Worm (Caenorhabditis elegans) whole organism, L3 larva: ENCODE data around the gene K01A2.10.

Experiments used
- egl-27 ChIP-seq: sonication (generic microtip); optimal IDR thresholded peaks from 4 replicates; lab custom pipeline; 2017; ENCODE audit warnings: missing biosample characterization, missing genetic modification reagents, missing genetic modification characterization
- elt-1 ChIP-seq: fragments of 150-350 bp; optimal IDR thresholded peaks from 2 replicates; lab custom pipeline; 2014; ENCODE audit warnings: missing biosample characterization, missing genetic modification characterization
- nhr-237 ChIP-seq: fragments of 150-350 bp; optimal IDR thresholded peaks from 2 replicates; lab custom pipeline; 2014; ENCODE audit warnings: missing biosample characterization, missing genetic modification characterization
- nhr-25 ChIP-seq: sonication (generic microtip); optimal IDR thresholded peaks from 2 replicates; lab custom pipeline; 2017; ENCODE audit warnings: missing biosample characterization, missing genetic modification characterization
- nhr-28 ChIP-seq: fragments of 150-350 bp; optimal IDR thresholded peaks from 2 replicates; lab custom pipeline; 2014; ENCODE audit warnings: missing biosample characterization, missing genetic modification characterization
- nhr-77 ChIP-seq: fragments of 150-350 bp; optimal IDR thresholded peaks from 2 replicates; lab custom pipeline; 2014; ENCODE audit warnings: missing biosample characterization, missing genetic modification characterization
- pha-4 ChIP-seq: fragments of 150-350 bp; optimal IDR thresholded peaks from 2 replicates; lab custom pipeline; 2014; ENCODE audit warnings: missing biosample characterization, missing genetic modification reagents, missing genetic modification characterization
- skn-1 ChIP-seq: fragments of 150-350 bp; optimal IDR thresholded peaks from 2 replicates; lab custom pipeline; 2014; ENCODE audit warnings: missing biosample characterization, missing genetic modification characterization
- snpc-4 ChIP-seq: fragments of 150-350 bp; optimal IDR thresholded peaks from 2 replicates; lab custom pipeline; 2014; ENCODE audit warnings: missing biosample characterization, missing genetic modification characterization
- unc-39 ChIP-seq: sonication (generic microtip); optimal IDR thresholded peaks from 4 replicates; lab custom pipeline; 2017; ENCODE audit warnings: missing biosample characterization, missing genetic modification characterization
- zag-1 ChIP-seq: fragments of 150-350 bp; optimal IDR thresholded peaks from 2 replicates; lab custom pipeline; 2014; ENCODE audit warnings: missing biosample characterization, missing genetic modification characterization

ce11 chrII:294606-295005 is 28.3 kb downstream of the K01A2.10 start, which contains the start of gene B0432.11:
- no peak for TF ChIP-seq skn-1 (tag; lab: Kevin White, UChicago)
- TF ChIP-seq nhr-25 (tag; lab: Kevin White, UChicago) = no peak
- TF ChIP-seq egl-27 (tag; lab: Kevin White, UChicago) = no peak
- TF ChIP-seq nhr-28 (tag; lab: Kevin White, UChicago) = no peak
- TF ChIP-seq pha-4 (tag; lab: Kevin White, UChicago) = no peak
- TF ChIP-seq nhr-77 (tag; lab: Kevin White, UChicago) = no peak
- TF ChIP-seq snpc-4 = no peak
- TF ChIP-seq unc-39 (tag; lab: Kevin White, UChicago) = no peak
- TF ChIP-seq nhr-237 (tag; lab: Kevin White, UChicago) = no peak
- no peak for TF ChIP-seq elt-1 (tag; lab: Kevin White, UChicago)
- TF ChIP-seq zag-1 (tag; lab: Kevin White, UChicago) = no peak
